Worm (Caenorhabditis elegans): ENCODE data around the gene fipr-8.

ce11 chrV:10229222-10229879 lies 10.4 kb downstream of the fipr-8 start, which contains the start of the genes pyt-1 and fipr-7:
- no peak for TF ChIP-seq hlh-6 (tag; optimal IDR thresholded peaks at IDR 0.05)
- no peak for TF ChIP-seq pqm-1 (tag; optimal IDR thresholded peaks at IDR 0.05)
- TF ChIP-seq lin-11 (tag; optimal IDR thresholded peaks at IDR 0.05), result no peak
